Fruit fly (Drosophila melanogaster): ENCODE measurements around the gene if.

dm6 chrX:16757645-16758044 lies 25.6 kb downstream of the if start:
- no peak for TF ChIP-seq h (optimal IDR thresholded peaks at IDR 0.05)
- no peak for TF ChIP-seq Myc (optimal IDR thresholded peaks at IDR 0.05)
- TF ChIP-seq insv (optimal IDR thresholded peaks at IDR 0.05): no peak
- no peak for TF ChIP-seq Sin3A (optimal IDR thresholded peaks at IDR 0.05)
- no peak for TF ChIP-seq psq (optimal IDR thresholded peaks at IDR 0.05)
- TF ChIP-seq ttk (optimal IDR thresholded peaks at IDR 0.05): no peak
